Worm (Caenorhabditis elegans) whole organism, late embryonic: ENCODE data around the gene aak-1.

Experiments
- ceh-45 ChIP-seq: fragments of 200-800 bp; sonication (Bioruptor generic); IDR thresholded peaks from 2 replicates; pipeline ENCODE4 v1.3.6; 2022; ENCODE audit warnings: missing genetic modification reagents, missing genetic modification characterization, missing compliant biosample characterization
- fkh-10 ChIP-seq: fragments of 150-350 bp; optimal IDR thresholded peaks from 2 replicates; lab custom pipeline; 2014; ENCODE audit warnings: missing biosample characterization, missing genetic modification reagents, missing genetic modification characterization
- hlh-15 ChIP-seq: sonication (generic microtip); optimal IDR thresholded peaks from 2 replicates; lab custom pipeline; 2016; ENCODE audit warnings: missing genetic modification characterization, missing compliant biosample characterization
- hlh-6 ChIP-seq: sonication (generic microtip); optimal IDR thresholded peaks from 2 replicates; lab custom pipeline; 2016; ENCODE audit warnings: missing genotype, missing genetic modification characterization, missing compliant biosample characterization
- pha-4 ChIP-seq: fragments of 150-350 bp; optimal IDR thresholded peaks from 2 replicates; lab custom pipeline; 2018; ENCODE audit warnings: missing biosample characterization, missing genetic modification reagents, missing genetic modification characterization
- pqm-1 ChIP-seq: sonication (generic microtip); optimal IDR thresholded peaks from 2 replicates; lab custom pipeline; 2016; ENCODE audit warnings: missing genetic modification characterization, missing compliant biosample characterization
- sox-4 ChIP-seq: sonication (generic microtip); optimal IDR thresholded peaks from 2 replicates; lab custom pipeline; 2017; ENCODE audit warnings: mild to moderate bottlenecking, missing genetic modification characterization, inconsistent platforms, missing compliant biosample characterization

DNA sequence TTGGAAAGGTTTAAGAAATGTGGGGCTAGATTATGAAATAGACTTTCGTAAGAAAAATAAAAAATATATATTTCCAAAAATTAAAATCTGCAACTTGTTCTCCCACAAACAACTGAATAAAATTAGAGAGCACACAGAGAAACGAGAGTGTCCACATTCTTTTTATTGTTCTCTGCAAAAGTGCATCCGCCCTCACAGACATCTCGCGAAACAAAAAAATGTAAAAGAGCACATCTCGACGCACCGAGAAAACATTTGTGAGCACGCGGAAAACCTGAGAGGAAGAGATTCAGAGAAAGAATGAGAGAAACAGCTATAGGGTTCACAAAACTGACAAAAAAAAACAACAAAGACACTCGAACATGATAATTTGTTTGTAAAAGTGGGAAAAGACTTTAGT lies 21.2 kb upstream of the aak-1 start:
- TF ChIP-seq fkh-10 (no peak), pqm-1 (tag; lab: Kevin White, UChicago) (no peak), sox-4 (tag; lab: Kevin White, UChicago) (no peak), hlh-15 (tag; lab: Kevin White, UChicago) (no peak), hlh-6 (tag; lab: Kevin White, UChicago) (no peak), ceh-45 (GFP tag; lab: Robert Waterston, UW) (no peak), pha-4 (tag; lab: Kevin White, UChicago) (no peak)
